Fruit fly (Drosophila melanogaster) whole organism, embryonic: Measurements from ENCODE around the gene CG4577.

ENCODE experiments used
- CG12071 ChIP-seq: fragments of 200-800 bp; sonication (Bioruptor generic); optimal IDR thresholded peaks from 3 replicates; lab custom pipeline; 2018; ENCODE audit warnings: missing biosample characterization, mild to moderate bottlenecking, missing genetic modification characterization
- h ChIP-seq: fragments of >200 bp; optimal IDR thresholded peaks from 2 replicates; lab custom pipeline; 2017

- TF ChIP-seq h (lab: Kevin White, UChicago) (no peak), CG12071 (GFP tag; lab: Kevin White, UChicago) (no peak)
Observed at dm6 chr2L:1143286-1143685, 8.8 kb downstream of the CG4577 start.
